Fruit fly (Drosophila melanogaster) whole organism, embryonic: ENCODE results near the gene Alh.

ENCODE experiments used
- Asciz ChIP-seq: fragments of 200-800 bp; sonication (Bioruptor generic); optimal IDR thresholded peaks from 2 replicates; lab custom pipeline; 2017; ENCODE audit warnings: missing biosample characterization, mild to moderate bottlenecking, missing genetic modification characterization, missing genetic modification reagents
- B-H1 ChIP-seq: fragments of 200-800 bp; sonication (Bioruptor generic); IDR thresholded peaks from 3 replicates; pipeline ENCODE4 v1.3.6; 2022; ENCODE audit warnings: missing biosample characterization, missing genetic modification characterization
- Blimp-1 ChIP-seq: fragments of 200-800 bp; sonication (Bioruptor generic); optimal IDR thresholded peaks from 3 replicates; lab custom pipeline; 2018; ENCODE audit warnings: missing biosample characterization, missing genetic modification characterization, mild to moderate bottlenecking, moderate library complexity, missing genetic modification reagents
- CG11504 ChIP-seq: fragments of 200-800 bp; sonication (Bioruptor generic); optimal IDR thresholded peaks from 3 replicates; lab custom pipeline; 2019; ENCODE audit warnings: missing biosample characterization, mild to moderate bottlenecking, missing genetic modification characterization, moderate library complexity
- CG11560 ChIP-seq: fragments of 200-800 bp; sonication (Bioruptor generic); IDR thresholded peaks from 3 replicates; pipeline ENCODE4 v1.3.6; 2022; ENCODE audit warnings: missing biosample characterization, missing genetic modification characterization
- CG11723 ChIP-seq: fragments of 200-800 bp; sonication (Bioruptor generic); optimal IDR thresholded peaks from 2 replicates; lab custom pipeline; 2017; ENCODE audit warnings: missing biosample characterization, mild to moderate bottlenecking, missing genetic modification characterization
- CG13624 ChIP-seq: fragments of 200-800 bp; sonication (Bioruptor generic); optimal IDR thresholded peaks from 2 replicates; lab custom pipeline; 2016; ENCODE audit warnings: missing biosample characterization, missing genetic modification characterization
- CG13775 ChIP-seq: fragments of 200-800 bp; sonication (Bioruptor generic); optimal IDR thresholded peaks from 3 replicates; lab custom pipeline; 2017; ENCODE audit warnings: missing biosample characterization, mild to moderate bottlenecking, missing genetic modification characterization
- CG14050 ChIP-seq: fragments of 200-800 bp; sonication (Bioruptor generic); IDR thresholded peaks from 3 replicates; pipeline ENCODE4 v1.3.6; 2022; ENCODE audit warnings: missing biosample characterization, missing genetic modification characterization
- CG1529 ChIP-seq: fragments of 200-800 bp; sonication (Bioruptor generic); optimal IDR thresholded peaks from 3 replicates; lab custom pipeline; 2018; ENCODE audit warnings: missing biosample characterization, missing genetic modification characterization
- CG15514 ChIP-seq: fragments of 200-800 bp; sonication (Bioruptor generic); optimal IDR thresholded peaks from 3 replicates; lab custom pipeline; 2017; ENCODE audit warnings: missing biosample characterization, missing genetic modification characterization, mild to moderate bottlenecking, moderate library complexity, missing genetic modification reagents
- CG1602 ChIP-seq: fragments of 200-800 bp; sonication (Bioruptor generic); optimal IDR thresholded peaks from 3 replicates; lab custom pipeline; 2016; ENCODE audit warnings: missing biosample characterization, missing genetic modification characterization
- CG16813 ChIP-seq: fragments of 200-800 bp; sonication (Bioruptor generic); IDR thresholded peaks from 3 replicates; pipeline ENCODE4 v1.3.6; 2022; ENCODE audit warnings: missing biosample characterization, missing genetic modification characterization; ENCODE audit not compliant: partially characterized antibody
- CG17385 ChIP-seq: fragments of 200-800 bp; sonication (Bioruptor generic); optimal IDR thresholded peaks from 3 replicates; lab custom pipeline; 2018; ENCODE audit warnings: missing biosample characterization, mild to moderate bottlenecking, missing genetic modification characterization
- CG2202 ChIP-seq: fragments of 200-800 bp; sonication (Bioruptor generic); optimal IDR thresholded peaks from 2 replicates; lab custom pipeline; 2018; ENCODE audit warnings: missing biosample characterization, mild to moderate bottlenecking, missing genetic modification characterization
- CG31388 ChIP-seq: fragments of 200-800 bp; sonication (Bioruptor generic); optimal IDR thresholded peaks from 2 replicates; lab custom pipeline; 2016; ENCODE audit warnings: missing biosample characterization, missing genetic modification characterization
- CG3163 ChIP-seq: fragments of 200-800 bp; sonication (Bioruptor generic); optimal IDR thresholded peaks from 3 replicates; lab custom pipeline; 2016; ENCODE audit warnings: missing biosample characterization, missing genetic modification characterization
- CG34224 ChIP-seq: fragments of 200-800 bp; sonication (Bioruptor generic); IDR thresholded peaks from 3 replicates; pipeline ENCODE4 v1.3.6; 2022; ENCODE audit warnings: missing biosample characterization, missing genetic modification characterization; ENCODE audit not compliant: partially characterized antibody
- CG6689 ChIP-seq: fragments of 200-800 bp; sonication (Bioruptor generic); IDR thresholded peaks from 2 replicates; pipeline ENCODE4 v1.3.6; 2022; ENCODE audit warnings: missing biosample characterization, missing genetic modification characterization
- CG7556 ChIP-seq: fragments of 200-800 bp; sonication (Bioruptor generic); optimal IDR thresholded peaks from 2 replicates; lab custom pipeline; 2017; ENCODE audit warnings: missing biosample characterization, mild to moderate bottlenecking, missing genetic modification characterization
- Dll ChIP-seq: fragments of 200-800 bp; sonication (Bioruptor generic); IDR thresholded peaks from 4 replicates; pipeline ENCODE4 v1.3.6; 2022; ENCODE audit warnings: missing biosample characterization, missing genetic modification characterization; ENCODE audit not compliant: partially characterized antibody
- GATAe ChIP-seq: fragments of 200-800 bp; sonication (Bioruptor generic); conservative IDR thresholded peaks from 2 replicates; pipeline ENCODE4 v1.3.6; 2022; ENCODE audit warnings: missing biosample characterization, missing genetic modification characterization
- Hmx ChIP-seq: fragments of 200-800 bp; sonication (Bioruptor generic); optimal IDR thresholded peaks from 2 replicates; lab custom pipeline; 2016; ENCODE audit warnings: missing biosample characterization, missing genetic modification characterization
- Hr51 ChIP-seq, 2 experiments: fragments of 200-800 bp; sonication (Bioruptor generic); optimal IDR thresholded peaks; 2 replicates in 1 of 2; 3 replicates in 1 of 2; lab custom pipeline; 2016 to 2018; ENCODE audit warnings: missing biosample characterization in 2 of 2, missing genetic modification characterization in 2 of 2, mild to moderate bottlenecking in 1 of 2, moderate library complexity in 1 of 2
- Med ChIP-seq: fragments of 200-800 bp; sonication (Bioruptor generic); peaks from one replicate; lab custom pipeline; 2016; ENCODE audit warnings: missing biosample characterization, missing genetic modification characterization, mild to moderate bottlenecking, inconsistent platforms, moderate library complexity
- NC2α ChIP-seq: fragments of 200-800 bp; sonication (Bioruptor generic); optimal IDR thresholded peaks from 2 replicates; lab custom pipeline; 2016; ENCODE audit warnings: missing biosample characterization, missing genetic modification characterization
- NC2β ChIP-seq: fragments of 200-800 bp; sonication (Bioruptor generic); optimal IDR thresholded peaks from 2 replicates; lab custom pipeline; 2016; ENCODE audit warnings: missing biosample characterization, missing genetic modification characterization
- Nf-YB ChIP-seq: fragments of 200-800 bp; sonication (Bioruptor generic); optimal IDR thresholded peaks from 3 replicates; lab custom pipeline; 2019; ENCODE audit warnings: missing biosample characterization, mild to moderate bottlenecking, missing genetic modification characterization, moderate library complexity
- Nf-YC ChIP-seq: fragments of 200-800 bp; optimal IDR thresholded peaks from 3 replicates; lab custom pipeline; 2019; ENCODE audit warnings: missing biosample characterization, mild to moderate bottlenecking, missing genetic modification characterization, moderate library complexity
- Optix ChIP-seq: fragments of 200-800 bp; sonication (Bioruptor generic); IDR thresholded peaks from 3 replicates; pipeline ENCODE4 v1.3.6; 2022; ENCODE audit warnings: missing biosample characterization, missing genetic modification characterization
- ase ChIP-seq: fragments of 200-800 bp; sonication (Bioruptor generic); IDR thresholded peaks from 3 replicates; pipeline ENCODE4 v1.3.6; 2022; ENCODE audit warnings: missing biosample characterization, missing genetic modification characterization
- az2 ChIP-seq: fragments of 200-800 bp; sonication (Bioruptor generic); optimal IDR thresholded peaks from 3 replicates; lab custom pipeline; 2016; ENCODE audit warnings: missing biosample characterization, missing genetic modification characterization
- bigmax ChIP-seq: fragments of 200-800 bp; sonication (Bioruptor generic); optimal IDR thresholded peaks from 2 replicates; lab custom pipeline; 2018; ENCODE audit warnings: missing biosample characterization, mild to moderate bottlenecking, missing genetic modification characterization
- bsh ChIP-seq, 2 experiments: fragments of 200-800 bp; sonication (Bioruptor generic); optimal IDR thresholded peaks; 2 replicates each; lab custom pipeline; 2017 to 2018; ENCODE audit warnings: mild to moderate bottlenecking in 2 of 2, missing biosample characterization in 2 of 2, missing genetic modification characterization in 2 of 2, moderate library complexity in 1 of 2
- ewg ChIP-seq: fragments of 200-800 bp; sonication (Bioruptor generic); optimal IDR thresholded peaks from 3 replicates; lab custom pipeline; 2017; ENCODE audit warnings: mild to moderate bottlenecking, missing biosample characterization, missing genetic modification reagents, missing genetic modification characterization
- lab ChIP-seq: fragments of 200-800 bp; sonication (Bioruptor generic); optimal IDR thresholded peaks from 3 replicates; lab custom pipeline; 2017; ENCODE audit warnings: missing biosample characterization, missing genetic modification characterization, mild to moderate bottlenecking, moderate library complexity, missing genetic modification reagents
- mld ChIP-seq: fragments of 200-800 bp; sonication (Bioruptor generic); IDR thresholded peaks from 3 replicates; pipeline ENCODE4 v1.3.6; 2022; ENCODE audit warnings: missing biosample characterization, missing genetic modification characterization; ENCODE audit not compliant: partially characterized antibody
- nerfin-2 ChIP-seq: fragments of 200-800 bp; sonication (Bioruptor generic); IDR thresholded peaks from 2 replicates; pipeline ENCODE4 v1.3.6; 2022; ENCODE audit warnings: missing biosample characterization, missing genetic modification characterization; ENCODE audit not compliant: partially characterized antibody
- oc ChIP-seq: fragments of 200-800 bp; sonication (Bioruptor generic); optimal IDR thresholded peaks from 2 replicates; lab custom pipeline; 2018; ENCODE audit warnings: missing biosample characterization, mild to moderate bottlenecking, missing genetic modification characterization, moderate library complexity
- onecut ChIP-seq: fragments of 200-800 bp; sonication (Bioruptor generic); IDR thresholded peaks from 2 replicates; pipeline ENCODE4 v1.3.6; 2022; ENCODE audit warnings: missing biosample characterization, missing genetic modification characterization
- psq ChIP-seq: fragments of 200-800 bp; sonication (Bioruptor generic); optimal IDR thresholded peaks from 2 replicates; lab custom pipeline; 2017; ENCODE audit warnings: missing biosample characterization, missing genetic modification characterization
- row ChIP-seq: fragments of 200-800 bp; sonication (Bioruptor generic); IDR thresholded peaks from 3 replicates; pipeline ENCODE4 v1.3.6; 2022; ENCODE audit warnings: missing biosample characterization, missing genetic modification characterization
- sc ChIP-seq, 3 experiments: fragments of >200 bp in 2 of 3; fragments of 200-800 bp in 1 of 3; sonication (Bioruptor generic) in 1 of 3; optimal IDR thresholded peaks; 2 replicates in 2 of 3; 3 replicates in 1 of 3; lab custom pipeline; 2017; ENCODE audit warnings: mild to moderate bottlenecking in 1 of 3, missing biosample characterization in 1 of 3, missing genetic modification characterization in 1 of 3, missing genetic modification reagents in 1 of 3
- seq ChIP-seq: fragments of 200-800 bp; sonication (Bioruptor generic); IDR thresholded peaks from 2 replicates; pipeline ENCODE4 v1.3.6; 2022; ENCODE audit warnings: missing biosample characterization, missing genetic modification characterization
- stc ChIP-seq: fragments of 200-800 bp; sonication (Bioruptor generic); IDR thresholded peaks from 2 replicates; pipeline ENCODE4 v1.3.6; 2022; ENCODE audit warnings: missing biosample characterization, missing genetic modification characterization
- tna ChIP-seq: fragments of 200-800 bp; sonication (Bioruptor generic); IDR thresholded peaks from 2 replicates; pipeline ENCODE4 v1.3.6; 2022; ENCODE audit warnings: missing biosample characterization, missing genetic modification characterization; ENCODE audit not compliant: partially characterized antibody
- trh ChIP-seq: fragments of 200-800 bp; sonication (Bioruptor generic); optimal IDR thresholded peaks from 2 replicates; lab custom pipeline; 2016; ENCODE audit warnings: missing biosample characterization, missing genetic modification characterization
- ttk ChIP-seq: fragments of 200-800 bp; sonication (Bioruptor generic); IDR thresholded peaks from 2 replicates; pipeline ENCODE4 v2.1.2; 2022; ENCODE audit warnings: missing biosample characterization, missing genetic modification characterization

Alh gene

DNA sequence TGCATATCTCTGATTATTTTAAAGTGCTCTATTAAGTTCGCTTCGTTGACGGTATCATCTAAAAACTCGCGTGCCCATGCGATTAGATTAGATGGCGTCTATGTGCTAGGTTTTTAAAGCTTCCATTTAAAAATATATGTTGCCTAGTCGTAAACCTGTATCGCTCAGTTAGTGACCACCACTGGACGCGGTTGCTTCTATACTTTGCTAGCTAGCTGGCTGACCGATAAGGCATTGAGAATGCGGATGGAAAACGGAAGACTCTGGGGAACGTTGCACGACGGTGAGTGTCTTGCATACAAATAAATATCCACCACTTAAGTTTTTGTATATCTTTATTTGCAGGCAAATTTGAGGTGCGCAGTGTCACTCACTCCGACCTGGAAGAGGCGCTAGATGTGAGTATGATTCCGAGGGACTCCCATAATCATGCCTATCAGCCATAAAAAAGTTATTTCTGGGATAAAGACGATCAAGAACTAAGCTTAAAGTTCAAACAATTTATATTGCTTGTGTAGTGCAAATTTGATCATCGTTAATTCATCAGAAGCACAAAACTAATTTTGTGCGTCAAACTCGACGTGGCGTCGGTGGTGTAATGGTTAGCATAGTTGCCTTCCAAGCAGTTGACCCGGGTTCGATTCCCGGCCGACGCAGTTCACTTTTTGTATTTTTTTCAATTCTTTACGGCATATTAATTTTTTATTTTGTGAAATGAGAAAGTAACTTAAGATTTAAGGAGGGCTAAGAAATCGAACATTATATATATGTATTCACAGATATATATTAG lies 5.5 kb upstream of the Alh start, which contains the start of gene CG31248 (continued):
- no peak for TF ChIP-seq onecut (GFP tag; lab: Robert Waterston, UW)
- no peak for TF ChIP-seq trh (GFP tag; lab: Kevin White, UChicago)
- no peak for TF ChIP-seq bsh (GFP tag; optimal IDR thresholded peaks at IDR 0.05; lab: Kevin White, UChicago)
- TF ChIP-seq Blimp-1 (GFP tag; lab: Kevin White, UChicago) = no peak
- no peak for TF ChIP-seq ewg (GFP tag; lab: Kevin White, UChicago)
- no peak for TF ChIP-seq CG2202 (tag; lab: Kevin White, UChicago)
- no peak for TF ChIP-seq ttk (GFP tag; lab: Robert Waterston, UW)
- peak; percentile 88 for TF ChIP-seq Med (GFP tag; lab: Kevin White, UChicago)
- no peak for TF ChIP-seq bigmax
- TF ChIP-seq CG34224 (GFP tag; lab: Robert Waterston, UW) = peak; percentile 63; the same call in 1 of the 3 replicates
- TF ChIP-seq sc (optimal IDR thresholded peaks at IDR 0.05; lab: Kevin White, UChicago) = no peak
- TF ChIP-seq sc (GFP tag; optimal IDR thresholded peaks at IDR 0.05; lab: Kevin White, UChicago) = no peak
- TF ChIP-seq CG11560 (tag; lab: Robert Waterston, UW) = no peak
- no peak for TF ChIP-seq B-H1 (GFP tag; lab: Robert Waterston, UW)
- no peak for TF ChIP-seq Hmx (GFP tag; lab: Kevin White, UChicago)
- TF ChIP-seq CG15514 (GFP tag; lab: Kevin White, UChicago) = no peak
- TF ChIP-seq az2 (GFP tag; lab: Kevin White, UChicago) = no peak
- no peak for TF ChIP-seq CG31388 (GFP tag; lab: Kevin White, UChicago)
- TF ChIP-seq CG11723 = no peak
- peak; percentile 57; the same call in 2 of the 4 replicates for TF ChIP-seq Dll (GFP tag; lab: Robert Waterston, UW)
- peak; percentile 36 for TF ChIP-seq Nf-YC (tag; lab: Kevin White, UChicago)
- TF ChIP-seq tna (GFP tag; lab: Robert Waterston, UW) = peak; percentile 80
- TF ChIP-seq CG6689 (GFP tag; lab: Robert Waterston, UW) = no peak
- no peak for TF ChIP-seq ase
- no peak for TF ChIP-seq Asciz
- no peak for TF ChIP-seq CG7556 (GFP tag; lab: Kevin White, UChicago)
- no peak for TF ChIP-seq oc
- no peak for TF ChIP-seq Optix (GFP tag; lab: Robert Waterston, UW)
- no peak for TF ChIP-seq CG14050 (GFP tag; lab: Robert Waterston, UW)
- TF ChIP-seq seq (GFP tag; lab: Robert Waterston, UW) = no peak
- no peak for TF ChIP-seq psq (GFP tag; lab: Kevin White, UChicago)
- TF ChIP-seq lab (GFP tag; lab: Kevin White, UChicago) = peak; percentile 26
- TF ChIP-seq Nf-YB (GFP tag; lab: Kevin White, UChicago) = no peak
- TF ChIP-seq CG13775 (GFP tag; lab: Kevin White, UChicago) = no peak
- no peak for TF ChIP-seq row (GFP tag; lab: Robert Waterston, UW)
- no peak for TF ChIP-seq CG1602 (GFP tag; lab: Kevin White, UChicago)
- no peak for TF ChIP-seq CG1529 (GFP tag; lab: Kevin White, UChicago)
- peak; percentile 84 for TF ChIP-seq CG16813 (GFP tag; lab: Robert Waterston, UW)
- peak; percentile 77 for TF ChIP-seq GATAe (GFP tag; lab: Robert Waterston, UW)
- peak; percentile 77 for TF ChIP-seq nerfin-2
- TF ChIP-seq CG11504 (tag; lab: Kevin White, UChicago) = no peak
- TF ChIP-seq stc = no peak
- no peak for TF ChIP-seq NC2α (GFP tag; lab: Kevin White, UChicago)
- no peak for TF ChIP-seq NC2β (GFP tag; lab: Kevin White, UChicago)
- TF ChIP-seq mld (GFP tag; lab: Robert Waterston, UW) = peak; percentile 69; the same call in 2 of the 3 replicates
- no peak for TF ChIP-seq CG13624 (GFP tag; lab: Kevin White, UChicago)
- no peak for TF ChIP-seq CG3163 (GFP tag; lab: Kevin White, UChicago)
- TF ChIP-seq Hr51 (GFP tag; optimal IDR thresholded peaks at IDR 0.05; lab: Kevin White, UChicago) = no peak
- TF ChIP-seq CG17385 (GFP tag; lab: Kevin White, UChicago) = no peak
